Worm (Caenorhabditis elegans): ENCODE results near the gene F35E8.2.

F35E8.2 gene

ce11 chrV:15950903-15951302 is 45.4 kb downstream of the F35E8.2 start, which contains the start of gene srw-59:
TSS of gene srw-59 (minus strand) at chrV:15951003.
- no peak for TF ChIP-seq ceh-19 (GFP tag; optimal IDR thresholded peaks at IDR 0.05)
- TF ChIP-seq hlh-8 (tag; optimal IDR thresholded peaks at IDR 0.05): no peak
- no peak for TF ChIP-seq ceh-48 (tag; optimal IDR thresholded peaks at IDR 0.05)
- TF ChIP-seq ceh-18 (tag; optimal IDR thresholded peaks at IDR 0.05): no peak
- no peak for TF ChIP-seq nhr-11 (tag; optimal IDR thresholded peaks at IDR 0.05)
- no peak for TF ChIP-seq odd-2 (tag; optimal IDR thresholded peaks at IDR 0.05)
- no peak for TF ChIP-seq sox-4 (tag; optimal IDR thresholded peaks at IDR 0.05)
- no peak for TF ChIP-seq hlh-15 (tag; optimal IDR thresholded peaks at IDR 0.05)
- no peak for TF ChIP-seq lim-6 (tag; optimal IDR thresholded peaks at IDR 0.05)
- no peak for TF ChIP-seq ttx-3 (tag; optimal IDR thresholded peaks at IDR 0.05)
- TF ChIP-seq hlh-13 (GFP tag; optimal IDR thresholded peaks at IDR 0.05): no peak
- TF ChIP-seq ceh-31 (tag; optimal IDR thresholded peaks at IDR 0.05): no peak
- no peak for TF ChIP-seq syd-9 (tag; optimal IDR thresholded peaks at IDR 0.05)
- no peak for TF ChIP-seq tbx-7 (tag; optimal IDR thresholded peaks at IDR 0.05)
- no peak for TF ChIP-seq eyg-1 (tag; optimal IDR thresholded peaks at IDR 0.05)

DNA sequence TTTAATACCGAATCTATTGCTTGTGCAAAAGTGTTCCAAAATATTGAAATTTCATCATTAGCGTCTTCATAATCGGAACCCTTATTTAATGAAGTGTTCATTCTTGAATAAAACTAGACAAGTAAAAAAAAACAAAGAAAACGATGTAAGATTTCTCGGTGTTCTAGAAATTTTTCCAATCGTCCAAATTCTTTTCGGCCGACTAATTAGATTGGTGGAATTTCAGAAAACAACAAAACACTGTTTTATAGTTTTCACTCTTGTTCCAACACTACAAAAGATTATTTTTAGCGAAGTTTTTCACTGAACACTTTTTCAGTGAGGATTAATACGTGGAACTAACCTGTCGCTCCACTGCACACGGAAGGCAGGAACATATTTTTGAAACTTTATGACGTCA is 47.3 kb downstream of the F35E8.2 start, which contains the start of gene srw-56:
Gene srw-56 (minus strand): TSS at position 101 of the 400 bp plus-strand sequence.
- TF ChIP-seq ceh-18 (tag; optimal IDR thresholded peaks at IDR 0.05): no peak
- no peak for TF ChIP-seq hlh-13 (GFP tag; optimal IDR thresholded peaks at IDR 0.05)
- no peak for TF ChIP-seq fax-1 (tag; optimal IDR thresholded peaks at IDR 0.05)
- TF ChIP-seq hlh-8 (tag; optimal IDR thresholded peaks at IDR 0.05): no peak
- TF ChIP-seq dve-1 (tag; optimal IDR thresholded peaks at IDR 0.05): no peak
- TF ChIP-seq C38D4.7 (GFP tag; optimal IDR thresholded peaks at IDR 0.05): no peak
- TF ChIP-seq unc-42 (tag; optimal IDR thresholded peaks at IDR 0.05): no peak
- no peak for TF ChIP-seq ceh-24 (tag; optimal IDR thresholded peaks at IDR 0.05)
- TF ChIP-seq ceh-9 (tag; optimal IDR thresholded peaks at IDR 0.05): no peak

DNA sequence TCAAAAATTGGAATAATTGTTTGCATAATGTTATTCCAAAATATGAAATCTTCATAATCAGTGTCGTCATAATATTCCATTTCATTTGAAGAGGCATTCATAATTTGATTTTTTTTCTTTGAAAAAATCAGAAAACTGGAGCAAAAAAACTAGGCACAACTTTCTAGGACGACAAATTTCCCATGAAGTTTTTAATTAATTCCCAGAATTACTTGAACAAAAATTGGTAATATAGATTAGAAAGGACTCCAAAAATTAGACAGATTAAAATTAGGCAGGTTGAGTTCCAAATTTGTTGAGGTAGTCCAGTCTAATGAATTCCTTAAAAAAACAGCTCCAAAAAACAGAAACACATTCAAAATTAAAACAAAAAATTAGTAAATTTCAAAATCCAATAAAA is 49.5 kb downstream of the F35E8.2 start, which contains the start of gene srw-57:
Gene srw-57 (minus strand): TSS at position 101 of the 400 bp plus-strand sequence.
- no peak for TF ChIP-seq ceh-9 (tag; optimal IDR thresholded peaks at IDR 0.05)
- TF ChIP-seq odd-2 (tag; optimal IDR thresholded peaks at IDR 0.05): no peak
- TF ChIP-seq fax-1 (tag; optimal IDR thresholded peaks at IDR 0.05): no peak

DNA sequence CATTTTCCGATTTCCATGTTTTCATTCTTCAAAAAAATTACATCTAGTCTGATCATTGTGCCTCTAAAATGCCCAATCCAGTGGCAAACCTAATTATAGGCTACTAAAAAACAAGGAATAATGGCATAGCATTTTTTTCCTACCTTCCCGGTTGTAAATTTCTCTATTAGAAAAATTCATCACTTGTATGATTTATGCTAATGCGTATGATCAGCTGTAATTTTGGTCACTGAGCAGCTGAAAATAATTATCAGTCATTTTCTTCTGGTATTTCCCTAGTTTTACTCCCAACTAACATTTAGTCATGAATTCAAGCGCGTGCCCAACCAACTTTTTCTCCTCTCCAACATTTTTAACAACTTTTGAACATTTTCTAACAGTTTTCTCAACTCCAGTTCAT is 50.0 kb downstream of the F35E8.2 start, which contains the start of gene srh-186:
Gene srh-186 (plus strand): TSS at position 301 of the 400 bp plus-strand sequence.
- no peak for TF ChIP-seq madf-2 (tag; optimal IDR thresholded peaks at IDR 0.05)
- no peak for TF ChIP-seq ceh-24 (tag; optimal IDR thresholded peaks at IDR 0.05)

All from whole organism, late embryonic.